Worm (Caenorhabditis elegans): Measurements from ENCODE around the gene mat-2.

ce11 chrII:11086770-11087169, 25.7 kb upstream of the mat-2 start:
- TF ChIP-seq tab-1 (GFP tag; IDR thresholded peaks at IDR 0.05) (no peak), ztf-23 (GFP tag; IDR thresholded peaks at IDR 0.05) (no peak), cog-1 (tag; optimal IDR thresholded peaks at IDR 0.05) (no peak), ztf-29 (GFP tag; IDR thresholded peaks at IDR 0.05) (no peak), T22C8.4 (GFP tag; IDR thresholded peaks at IDR 0.05) (no peak), flt-1 (GFP tag; IDR thresholded peaks at IDR 0.05) (no peak), ref-1 (GFP tag; conservative IDR thresholded peaks at IDR 0.05) (no peak)

Measured in whole organism, midembryonic.